Fruit fly (Drosophila melanogaster): ENCODE measurements around the gene tex.

The tex gene

DNA sequence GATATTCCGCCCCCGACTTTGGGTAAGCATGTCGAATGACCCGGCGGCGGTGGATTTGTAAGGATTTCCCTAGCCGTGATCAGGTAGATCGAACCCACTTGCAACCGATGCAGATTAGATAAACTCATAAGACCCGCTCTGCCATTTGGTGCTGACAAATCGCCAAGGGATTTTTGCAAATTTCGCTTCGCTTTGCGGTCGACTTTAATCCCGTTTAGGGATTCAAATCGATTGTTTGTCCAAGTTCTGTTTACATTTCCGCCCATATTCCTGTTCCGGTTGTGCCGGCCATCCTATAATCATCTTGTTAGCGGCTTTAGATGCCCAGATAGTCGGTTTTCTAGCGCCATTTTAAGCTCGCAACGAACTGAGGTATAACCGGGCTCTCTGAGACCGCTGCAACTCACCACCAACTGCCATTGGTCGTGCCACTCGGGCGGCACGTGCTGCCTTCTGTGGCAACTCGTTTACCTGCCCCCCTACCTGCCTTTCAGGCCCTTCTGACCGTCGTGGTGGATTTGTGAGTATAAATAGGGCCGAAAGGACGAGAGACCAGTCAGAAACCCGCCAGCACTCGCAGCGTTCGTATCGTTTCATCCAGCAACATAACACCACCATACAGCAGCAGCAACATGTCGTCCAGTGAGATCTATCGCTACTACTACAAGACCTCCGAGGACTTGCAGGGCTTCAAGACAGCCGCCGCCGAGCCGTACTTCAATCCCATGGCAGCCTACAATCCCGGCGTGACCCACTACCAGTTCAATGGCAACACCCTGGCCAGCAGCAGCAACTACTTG lies 30.8 kb downstream of the tex start, which contains the start of gene ato:
TSS of gene ato (plus strand) at position 559 of the 800 bp plus-strand sequence.
- no peak for TF ChIP-seq CG5204 (GFP tag; optimal IDR thresholded peaks at IDR 0.05)
- TF ChIP-seq cnc (optimal IDR thresholded peaks at IDR 0.05) = no peak

DNA sequence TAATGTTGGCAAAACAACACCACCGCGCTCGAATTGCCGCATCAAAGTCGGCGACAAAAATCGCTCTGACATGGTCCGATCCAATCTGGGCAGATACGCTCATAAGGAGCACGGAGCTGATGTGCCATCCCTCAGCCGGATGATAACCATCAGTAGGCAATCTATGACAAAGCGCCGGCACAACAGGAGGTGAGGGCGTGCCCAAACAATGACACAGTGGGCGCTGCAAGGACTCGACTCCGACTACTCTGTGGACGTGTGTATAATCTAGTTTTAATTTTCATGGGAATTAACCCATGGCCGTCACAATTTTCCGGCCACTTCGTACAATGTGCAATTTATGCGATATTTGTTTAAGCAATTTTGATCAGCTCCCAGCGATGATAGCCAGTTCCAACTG lies 33.4 kb downstream of the tex start:
- no peak for TF ChIP-seq kay (GFP tag; ENCODE audit: borderline replicate concordance)
- TF ChIP-seq tj (GFP tag; optimal IDR thresholded peaks at IDR 0.05) = no peak
- TF ChIP-seq Clk (GFP tag; optimal IDR thresholded peaks at IDR 0.05) = no peak
- no peak for TF ChIP-seq CG7045 (GFP tag; optimal IDR thresholded peaks at IDR 0.05)
- TF ChIP-seq toe (GFP tag; optimal IDR thresholded peaks at IDR 0.05) = no peak
- TF ChIP-seq CG5204 (GFP tag; optimal IDR thresholded peaks at IDR 0.05) = no peak
- TF ChIP-seq bab1 (GFP tag; optimal IDR thresholded peaks at IDR 0.05) = no peak
- no peak for TF ChIP-seq CG33017 (tag; optimal IDR thresholded peaks at IDR 0.05)
- TF ChIP-seq ovo (GFP tag; optimal IDR thresholded peaks at IDR 0.05) = no peak
- no peak for TF ChIP-seq Hr96 (GFP tag; optimal IDR thresholded peaks at IDR 0.05)
- TF ChIP-seq pad (GFP tag; optimal IDR thresholded peaks at IDR 0.05) = no peak
- TF ChIP-seq CG7101 (tag; optimal IDR thresholded peaks at IDR 0.05) = no peak
- no peak for TF ChIP-seq cic (GFP tag; optimal IDR thresholded peaks at IDR 0.05)
- no peak for TF ChIP-seq CG12768 (GFP tag; optimal IDR thresholded peaks at IDR 0.05)
- TF ChIP-seq Crg-1 (GFP tag; optimal IDR thresholded peaks at IDR 0.05) = no peak

dm6 chr3R:8272573-8273165 lies 35.8 kb downstream of the tex start:
- TF ChIP-seq Hr96 (GFP tag; optimal IDR thresholded peaks at IDR 0.05) (no peak), cnc (optimal IDR thresholded peaks at IDR 0.05) (no peak), CG33017 (tag; optimal IDR thresholded peaks at IDR 0.05) (no peak)

DNA sequence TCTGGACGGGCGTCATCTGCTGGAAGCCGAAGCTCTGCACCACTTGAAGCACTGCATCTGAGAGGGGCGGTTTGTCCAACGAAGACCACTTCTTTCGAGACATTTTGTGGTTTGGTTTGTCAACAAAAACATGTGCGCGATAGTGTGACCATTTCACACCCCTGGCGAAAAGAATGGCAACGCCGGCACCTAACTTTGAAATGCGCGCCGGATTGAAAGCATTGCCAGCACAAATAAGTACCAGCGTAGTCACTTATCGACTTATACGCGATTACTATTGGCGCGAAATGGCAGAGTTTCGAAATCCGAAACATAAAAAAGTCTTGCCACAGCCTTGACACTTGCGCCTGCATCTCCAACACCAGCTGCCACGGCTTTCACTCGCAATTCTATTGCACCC lies 38.7 kb downstream of the tex start, which contains the start of gene CG9630:
TSS of gene CG9630 (minus strand) at position 157 of the 400 bp plus-strand sequence.
- TF ChIP-seq kay (GFP tag; ENCODE audit: borderline replicate concordance) (no peak), CG5204 (GFP tag; optimal IDR thresholded peaks at IDR 0.05) (no peak), Mnt (GFP tag; optimal IDR thresholded peaks at IDR 0.05) (peak; percentile 100), CG7101 (tag; optimal IDR thresholded peaks at IDR 0.05) (peak; percentile 4), Clk (GFP tag; optimal IDR thresholded peaks at IDR 0.05) (no peak), bab1 (GFP tag; optimal IDR thresholded peaks at IDR 0.05) (peak; percentile 56), ovo (GFP tag; optimal IDR thresholded peaks at IDR 0.05) (no peak), toe (GFP tag; optimal IDR thresholded peaks at IDR 0.05) (no peak), Crg-1 (GFP tag; optimal IDR thresholded peaks at IDR 0.05) (no peak), CG14711 (tag; optimal IDR thresholded peaks at IDR 0.05) (no peak), tj (GFP tag; optimal IDR thresholded peaks at IDR 0.05) (no peak), Hr96 (GFP tag; optimal IDR thresholded peaks at IDR 0.05) (no peak), CG12768 (GFP tag; optimal IDR thresholded peaks at IDR 0.05) (no peak), CG7045 (GFP tag; optimal IDR thresholded peaks at IDR 0.05) (no peak)

- peak; percentile 69 for TF ChIP-seq CG5204 (GFP tag; optimal IDR thresholded peaks at IDR 0.05)
- TF ChIP-seq CG1620 (GFP tag; optimal IDR thresholded peaks at IDR 0.05) = peak; percentile 68
- TF ChIP-seq CG12768 (GFP tag; optimal IDR thresholded peaks at IDR 0.05) = peak; percentile 86
- TF ChIP-seq CG33017 (tag; optimal IDR thresholded peaks at IDR 0.05) = peak; percentile 73
- no peak for TF ChIP-seq kay (GFP tag; ENCODE audit: borderline replicate concordance)
- TF ChIP-seq CG7101 (tag; optimal IDR thresholded peaks at IDR 0.05) = peak; percentile 77
- TF ChIP-seq pad (GFP tag; optimal IDR thresholded peaks at IDR 0.05) = peak; percentile 68
- TF ChIP-seq CG14711 (tag; optimal IDR thresholded peaks at IDR 0.05) = peak; percentile 66
- TF ChIP-seq Hr96 (GFP tag; optimal IDR thresholded peaks at IDR 0.05) = peak; percentile 47
- TF ChIP-seq ovo (GFP tag; optimal IDR thresholded peaks at IDR 0.05) = peak; percentile 64
- TF ChIP-seq bab1 (GFP tag; optimal IDR thresholded peaks at IDR 0.05) = peak; percentile 51
- TF ChIP-seq Crg-1 (GFP tag; optimal IDR thresholded peaks at IDR 0.05) = peak; percentile 44
- no peak for TF ChIP-seq cic (GFP tag; optimal IDR thresholded peaks at IDR 0.05)
- peak; percentile 70 for TF ChIP-seq CG7045 (GFP tag; optimal IDR thresholded peaks at IDR 0.05)
- TF ChIP-seq tj (GFP tag; optimal IDR thresholded peaks at IDR 0.05) = peak; percentile 53
- no peak for TF ChIP-seq cnc (optimal IDR thresholded peaks at IDR 0.05)
- peak; percentile 79 for TF ChIP-seq toe (GFP tag; optimal IDR thresholded peaks at IDR 0.05)
- TF ChIP-seq Clk (GFP tag; optimal IDR thresholded peaks at IDR 0.05) = no peak
- TF ChIP-seq CG11617 (GFP tag; optimal IDR thresholded peaks at IDR 0.05) = peak; percentile 84
- TF ChIP-seq Mnt (GFP tag; optimal IDR thresholded peaks at IDR 0.05) = peak; percentile 63
These were observed 44.0 kb downstream of the tex start, which contains the start of the genes RPA1 and Mcm2 for dm6 chr3R:8264302-8265080. Gene RPA1, minus strand, starts transcription at chr3R:8264451. Gene Mcm2, plus strand, starts transcription at chr3R:8264970.

- peak; percentile 4 for TF ChIP-seq CG33017 (tag; optimal IDR thresholded peaks at IDR 0.05)
- TF ChIP-seq ovo (GFP tag; optimal IDR thresholded peaks at IDR 0.05) = peak; percentile 8
- peak; percentile 92 for TF ChIP-seq kay (GFP tag; ENCODE audit: borderline replicate concordance)
- no peak for TF ChIP-seq CG11617 (GFP tag; optimal IDR thresholded peaks at IDR 0.05)
- no peak for TF ChIP-seq CG12768 (GFP tag; optimal IDR thresholded peaks at IDR 0.05)
- no peak for TF ChIP-seq Hr96 (GFP tag; optimal IDR thresholded peaks at IDR 0.05)
- no peak for TF ChIP-seq CG5204 (GFP tag; optimal IDR thresholded peaks at IDR 0.05)
- TF ChIP-seq tj (GFP tag; optimal IDR thresholded peaks at IDR 0.05) = no peak
- no peak for TF ChIP-seq Mnt (GFP tag; optimal IDR thresholded peaks at IDR 0.05)
- TF ChIP-seq bab1 (GFP tag; optimal IDR thresholded peaks at IDR 0.05) = no peak
These were observed 46.8 kb downstream of the tex start for dm6 chr3R:8261634-8262033.

All from whole organism, adult.